Fruit fly (Drosophila melanogaster) whole organism, embryonic: Measurements from ENCODE around the gene Osi9.

Experiments used
- Adf1 ChIP-seq: fragments of 200-800 bp; sonication (Bioruptor generic); IDR thresholded peaks from 2 replicates; pipeline ENCODE4 v1.3.6; 2022; ENCODE audit warnings: missing biosample characterization, missing genetic modification characterization
- BEAF-32 ChIP-seq: fragments of 200-800 bp; sonication (Bioruptor generic); optimal IDR thresholded peaks from 3 replicates; lab custom pipeline; 2017; ENCODE audit warnings: missing biosample characterization, missing genetic modification characterization, mild to moderate bottlenecking, moderate library complexity, missing genetic modification reagents
- CG12236 ChIP-seq: fragments of 200-800 bp; sonication (Bioruptor generic); optimal IDR thresholded peaks from 2 replicates; lab custom pipeline; 2016; ENCODE audit warnings: missing biosample characterization, missing genetic modification characterization
- CG4360 ChIP-seq: fragments of 200-800 bp; sonication (Bioruptor generic); IDR thresholded peaks from 2 replicates; pipeline ENCODE4 v1.3.6; 2022; ENCODE audit warnings: missing biosample characterization, missing genetic modification characterization
- Hand ChIP-seq: fragments of 200-800 bp; sonication (Bioruptor generic); optimal IDR thresholded peaks from 2 replicates; lab custom pipeline; 2017; ENCODE audit warnings: mild to moderate bottlenecking, missing biosample characterization, missing genetic modification reagents, missing genetic modification characterization
- Myb ChIP-seq: fragments of 200-800 bp; sonication (Bioruptor generic); optimal IDR thresholded peaks from 2 replicates; lab custom pipeline; 2016; ENCODE audit warnings: missing biosample characterization, missing genetic modification characterization
- Sin3A ChIP-seq: fragments of >200 bp; optimal IDR thresholded peaks from 2 replicates; lab custom pipeline; 2018
- al ChIP-seq: fragments of 200-800 bp; sonication (Bioruptor generic); IDR thresholded peaks from 2 replicates; pipeline ENCODE4 v1.3.6; 2022; ENCODE audit warnings: missing biosample characterization, missing genetic modification characterization
- dmrt11E ChIP-seq: fragments of 200-800 bp; sonication (Bioruptor generic); optimal IDR thresholded peaks from 3 replicates; lab custom pipeline; 2018; ENCODE audit warnings: missing biosample characterization, mild to moderate bottlenecking, missing genetic modification characterization, moderate library complexity
- gfzf ChIP-seq: fragments of 200-800 bp; sonication (Bioruptor generic); optimal IDR thresholded peaks from 2 replicates; lab custom pipeline; 2016; ENCODE audit warnings: missing biosample characterization, mild to moderate bottlenecking, missing genetic modification characterization, moderate library complexity
- ind ChIP-seq: fragments of 200-800 bp; sonication (Bioruptor generic); optimal IDR thresholded peaks from 3 replicates; lab custom pipeline; 2016; ENCODE audit warnings: missing biosample characterization, missing genetic modification characterization
- lola ChIP-seq, 3 experiments: fragments of >200 bp in 2 of 3; fragments of 200-800 bp in 1 of 3; sonication (Bioruptor generic) in 1 of 3; optimal IDR thresholded peaks; 2 replicates each; lab custom pipeline; 2017 to 2019; ENCODE audit warnings: missing biosample characterization in 3 of 3, missing genetic modification characterization in 3 of 3, mild to moderate bottlenecking in 1 of 3, moderate library complexity in 1 of 3

dm6 chr3R:6304947-6305346, 44.9 kb downstream of the Osi9 start, which contains the start of gene Osi16:
- TF ChIP-seq ind (GFP tag; lab: Kevin White, UChicago) = no peak
- TF ChIP-seq CG12236 (GFP tag; lab: Kevin White, UChicago) = no peak
- TF ChIP-seq lola (GFP tag; optimal IDR thresholded peaks at IDR 0.05; lab: Kevin White, UChicago) = no peak
- no peak for TF ChIP-seq Hand (GFP tag; lab: Kevin White, UChicago)
- TF ChIP-seq Sin3A (lab: Kevin White, UChicago) = no peak
- no peak for TF ChIP-seq Myb (GFP tag; lab: Kevin White, UChicago)
- TF ChIP-seq CG4360 (GFP tag; lab: Robert Waterston, UW) = no peak
- TF ChIP-seq Adf1 (GFP tag; lab: Robert Waterston, UW) = no peak
- TF ChIP-seq BEAF-32 (GFP tag; lab: Kevin White, UChicago) = no peak
- TF ChIP-seq gfzf (GFP tag; lab: Kevin White, UChicago) = no peak
- TF ChIP-seq dmrt11E = no peak
- no peak for TF ChIP-seq al (GFP tag; lab: Robert Waterston, UW)
